Worm (Caenorhabditis elegans) whole organism, L4 larva: ENCODE results near the gene T24D5.6.

ENCODE experiments used
- F49E8.2 ChIP-seq: sonication (generic microtip); optimal IDR thresholded peaks from 2 replicates; lab custom pipeline; 2016; ENCODE audit warnings: missing compliant biosample characterization, mild to moderate bottlenecking, missing genetic modification characterization, borderline replicate concordance
- T20F7.1 ChIP-seq: fragments of 200-800 bp; sonication (Bioruptor generic); optimal IDR thresholded peaks from 2 replicates; lab custom pipeline; 2018; ENCODE audit warnings: mild to moderate bottlenecking, missing genetic modification characterization, missing compliant biosample characterization
- T26A8.4 ChIP-seq: fragments of 200-800 bp; sonication (Bioruptor generic); IDR thresholded peaks from 2 replicates; pipeline ENCODE4 v1.3.6; 2022; ENCODE audit warnings: missing genetic modification characterization, missing compliant biosample characterization
- Y5F2A.4 ChIP-seq: fragments of 200-800 bp; sonication (Bioruptor generic); optimal IDR thresholded peaks from 2 replicates; lab custom pipeline; 2018; ENCODE audit warnings: mild to moderate bottlenecking, missing genetic modification characterization, missing compliant biosample characterization
- ZK337.2 ChIP-seq: fragments of 200-800 bp; sonication (Bioruptor generic); IDR thresholded peaks from 2 replicates; pipeline ENCODE4 v1.3.6; 2022; ENCODE audit warnings: missing genetic modification reagents, missing genetic modification characterization, missing compliant biosample characterization
- ZK546.5 ChIP-seq, 2 experiments: sonication (generic microtip); optimal IDR thresholded peaks; 2 replicates each; lab custom pipeline; 2017; ENCODE audit warnings: missing biosample characterization in 2 of 2, missing genetic modification characterization in 2 of 2
- aly-2 ChIP-seq: sonication (generic microtip); optimal IDR thresholded peaks from 2 replicates; lab custom pipeline; 2018; ENCODE audit warnings: missing biosample characterization, missing genetic modification characterization
- ama-1 ChIP-seq: fragments of 150-350 bp; optimal IDR thresholded peaks from 2 replicates; lab custom pipeline; 2014; ENCODE audit warnings: inconsistent platforms, mixed read lengths
- ceh-62 ChIP-seq: sonication (generic microtip); optimal IDR thresholded peaks from 2 replicates; lab custom pipeline; 2017; ENCODE audit warnings: missing biosample characterization, missing genetic modification characterization
- ces-1 ChIP-seq: fragments of 150-350 bp; sonication (generic microtip); optimal IDR thresholded peaks from 4 replicates; lab custom pipeline; 2014; ENCODE audit warnings: missing biosample characterization, missing genetic modification reagents, missing genetic modification characterization
- cey-2 ChIP-seq: sonication (generic microtip); optimal IDR thresholded peaks from 3 replicates; lab custom pipeline; 2017; ENCODE audit warnings: missing genetic modification characterization, mild to moderate bottlenecking, missing compliant biosample characterization, antibody characterized with exemption, borderline replicate concordance; ENCODE audit not compliant: insufficient read depth
- ctbp-1 ChIP-seq: fragments of 200-800 bp; sonication (Bioruptor generic); IDR thresholded peaks from 2 replicates; pipeline ENCODE4 v1.3.6; 2022; ENCODE audit warnings: missing genetic modification reagents, missing genetic modification characterization, missing compliant biosample characterization
- daf-8 ChIP-seq: fragments of 200-800 bp; sonication (Bioruptor generic); IDR thresholded peaks from 2 replicates; pipeline ENCODE4 v1.3.6; 2022; ENCODE audit warnings: missing genetic modification characterization, missing compliant biosample characterization
- dmd-9 ChIP-seq: fragments of 200-800 bp; sonication (Bioruptor generic); IDR thresholded peaks from 2 replicates; pipeline ENCODE4 v1.3.6; 2022; ENCODE audit warnings: missing genetic modification reagents, missing genetic modification characterization, missing compliant biosample characterization
- dpl-1 ChIP-seq: fragments of 150-350 bp; optimal IDR thresholded peaks from 2 replicates; lab custom pipeline; 2014; ENCODE audit warnings: missing biosample characterization, missing genetic modification reagents, missing genetic modification characterization
- duxl-1 ChIP-seq: sonication (generic microtip); optimal IDR thresholded peaks from 2 replicates; lab custom pipeline; 2016; ENCODE audit warnings: mild to moderate bottlenecking, missing genetic modification characterization, moderate library complexity, missing compliant biosample characterization; ENCODE audit not compliant: poor library complexity
- egl-43 ChIP-seq: fragments of 200-800 bp; sonication (Bioruptor generic); IDR thresholded peaks from 2 replicates; pipeline ENCODE4 v1.3.6; 2022; ENCODE audit warnings: missing genetic modification reagents, missing genetic modification characterization, missing compliant biosample characterization
- fkh-10 ChIP-seq: fragments of 150-350 bp; optimal IDR thresholded peaks from 2 replicates; lab custom pipeline; 2014; ENCODE audit warnings: missing biosample characterization, missing genetic modification reagents, missing genetic modification characterization
- fos-1 ChIP-seq: fragments of 150-350 bp; optimal IDR thresholded peaks from 2 replicates; lab custom pipeline; 2014; ENCODE audit warnings: missing biosample characterization, missing genetic modification characterization
- hif-1 ChIP-seq, 2 experiments: sonication (generic microtip); optimal IDR thresholded peaks; 2 replicates each; lab custom pipeline; 2016 to 2017; ENCODE audit warnings: missing compliant biosample characterization in 2 of 2, missing genetic modification characterization in 2 of 2, missing genetic modification reagents in 2 of 2, missing genotype in 2 of 2, mild to moderate bottlenecking in 1 of 2
- hlh-30 ChIP-seq: sonication (generic microtip); optimal IDR thresholded peaks from 2 replicates; lab custom pipeline; 2017; ENCODE audit warnings: antibody characterized with exemption, mild to moderate bottlenecking, missing genetic modification characterization, missing compliant biosample characterization; ENCODE audit not compliant: insufficient read depth
- jun-1 ChIP-seq: fragments of 150-350 bp; optimal IDR thresholded peaks from 2 replicates; lab custom pipeline; 2014; ENCODE audit warnings: missing biosample characterization, missing genetic modification reagents, missing genetic modification characterization
- lin-15B ChIP-seq: fragments of 150-350 bp; sonication (generic microtip); optimal IDR thresholded peaks from 3 replicates; lab custom pipeline; 2014; ENCODE audit warnings: missing biosample characterization, missing genetic modification characterization
- lin-29 ChIP-seq: fragments of 200-800 bp; sonication (Bioruptor generic); IDR thresholded peaks from 2 replicates; pipeline ENCODE4 v1.3.6; 2022; ENCODE audit warnings: missing genetic modification reagents, missing genetic modification characterization, missing compliant biosample characterization
- lin-38 ChIP-seq: fragments of 200-800 bp; sonication (Bioruptor generic); IDR thresholded peaks from 2 replicates; pipeline ENCODE4 v1.3.6; 2022; ENCODE audit warnings: missing genetic modification reagents, missing genetic modification characterization, missing compliant biosample characterization
- lsy-2 ChIP-seq, 2 experiments: fragments of 150-350 bp in 1 of 2; sonication (generic microtip) in 1 of 2; optimal IDR thresholded peaks; 2 replicates each; lab custom pipeline; 2014 to 2017; ENCODE audit warnings: missing biosample characterization in 2 of 2, missing genetic modification characterization in 2 of 2
- madf-5 ChIP-seq, 2 experiments: fragments of 200-800 bp; sonication (Bioruptor generic); IDR thresholded peaks; 2 replicates each; pipeline ENCODE4 v1.3.6; 2022; ENCODE audit warnings: missing compliant biosample characterization in 2 of 2, missing genetic modification characterization in 2 of 2
- mdl-1 ChIP-seq, 2 experiments: fragments of 150-350 bp in 1 of 2; sonication (generic microtip) in 1 of 2; optimal IDR thresholded peaks; 2 replicates each; lab custom pipeline; 2014 to 2017; ENCODE audit warnings: missing biosample characterization in 2 of 2, missing genetic modification characterization in 2 of 2
- mdt-29 ChIP-seq: fragments of 200-800 bp; sonication (Bioruptor generic); IDR thresholded peaks from 2 replicates; pipeline ENCODE4 v1.3.6; 2022; ENCODE audit warnings: missing genetic modification reagents, missing genetic modification characterization, missing compliant biosample characterization
- mep-1 ChIP-seq: fragments of 150-350 bp; sonication (generic microtip); optimal IDR thresholded peaks from 3 replicates; lab custom pipeline; 2014; ENCODE audit warnings: missing biosample characterization, missing genetic modification characterization
- nhr-10 ChIP-seq: fragments of 150-350 bp; optimal IDR thresholded peaks from 2 replicates; lab custom pipeline; 2014; ENCODE audit warnings: missing biosample characterization, missing genetic modification characterization
- nhr-102 ChIP-seq: sonication (generic microtip); optimal IDR thresholded peaks from 2 replicates; lab custom pipeline; 2016; ENCODE audit warnings: mild to moderate bottlenecking, missing genetic modification characterization, moderate library complexity, missing compliant biosample characterization
- nhr-11 ChIP-seq: fragments of 150-350 bp; optimal IDR thresholded peaks from 2 replicates; lab custom pipeline; 2014; ENCODE audit warnings: missing biosample characterization, missing genetic modification characterization
- nhr-41 ChIP-seq: fragments of 200-800 bp; sonication (Bioruptor generic); IDR thresholded peaks from 2 replicates; pipeline ENCODE4 v1.3.6; 2022; ENCODE audit warnings: missing genetic modification reagents, missing genetic modification characterization, missing compliant biosample characterization
- nhr-42 ChIP-seq: fragments of 200-800 bp; sonication (Bioruptor generic); IDR thresholded peaks from 2 replicates; pipeline ENCODE4 v1.3.6; 2022; ENCODE audit warnings: missing genetic modification characterization, missing compliant biosample characterization
- nhr-6 ChIP-seq: fragments of 150-350 bp; optimal IDR thresholded peaks from 2 replicates; lab custom pipeline; 2014; ENCODE audit warnings: missing biosample characterization, missing genetic modification characterization
- nhr-76 ChIP-seq: fragments of 150-350 bp; optimal IDR thresholded peaks from 2 replicates; lab custom pipeline; 2014; ENCODE audit warnings: missing biosample characterization, missing genetic modification characterization
- snpc-1.2 ChIP-seq: fragments of 200-800 bp; sonication (Bioruptor generic); IDR thresholded peaks from 2 replicates; pipeline ENCODE4 v1.3.6; 2022; ENCODE audit warnings: missing genetic modification reagents, missing genetic modification characterization, missing compliant biosample characterization
- snpc-4 ChIP-seq: fragments of 150-350 bp; optimal IDR thresholded peaks from 2 replicates; lab custom pipeline; 2014; ENCODE audit warnings: missing biosample characterization, missing genetic modification characterization
- spr-1 ChIP-seq: sonication (generic microtip); optimal IDR thresholded peaks from 2 replicates; lab custom pipeline; 2016; ENCODE audit warnings: mild to moderate bottlenecking, missing genetic modification characterization, missing compliant biosample characterization
- spr-3 ChIP-seq: fragments of 200-800 bp; sonication (Bioruptor generic); optimal IDR thresholded peaks from 2 replicates; lab custom pipeline; 2018; ENCODE audit warnings: mild to moderate bottlenecking, missing genetic modification characterization, missing compliant biosample characterization
- unc-62 ChIP-seq, 3 experiments: fragments of 150-350 bp in 1 of 3; sonication (generic microtip); optimal IDR thresholded peaks in 2 of 3; peaks in 1 of 3; 1 replicate in 1 of 3; 2 replicates in 2 of 3; lab custom pipeline; 2014 to 2017; ENCODE audit warnings: missing biosample characterization in 3 of 3, missing genetic modification characterization in 3 of 3, missing genetic modification reagents in 3 of 3, missing genotype in 1 of 3
- vab-7 ChIP-seq: fragments of 200-800 bp; sonication (Bioruptor generic); IDR thresholded peaks from 2 replicates; pipeline ENCODE4 v1.3.6; 2022; ENCODE audit warnings: missing genetic modification reagents, missing genetic modification characterization, missing compliant biosample characterization
- zag-1 ChIP-seq: fragments of 150-350 bp; optimal IDR thresholded peaks from 2 replicates; lab custom pipeline; 2014; ENCODE audit warnings: missing biosample characterization, missing genetic modification characterization
- zip-11 ChIP-seq: fragments of 200-800 bp; sonication (Bioruptor generic); IDR thresholded peaks from 2 replicates; pipeline ENCODE4 v1.3.6; 2022; ENCODE audit warnings: missing genetic modification characterization, missing compliant biosample characterization
- zip-2 ChIP-seq: fragments of 150-350 bp; optimal IDR thresholded peaks from 2 replicates; lab custom pipeline; 2014; ENCODE audit warnings: missing biosample characterization, missing genetic modification characterization
- ztf-11 ChIP-seq: fragments of 150-350 bp; optimal IDR thresholded peaks from 2 replicates; lab custom pipeline; 2014; ENCODE audit warnings: missing biosample characterization, missing genetic modification characterization

Gene T24D5.6

ce11 chrX:12603322-12603984, at the start of gene T24D5.6, which contains the start of gene R09A8.9:
Gene T24D5.6, plus strand, starts transcription at chrX:12603622.
Gene R09A8.9, plus strand, starts transcription at chrX:12603934.
- TF ChIP-seq ama-1 (lab: Kevin White, UChicago), result no peak
- TF ChIP-seq hlh-30, result no peak
- no peak for TF ChIP-seq daf-8 (GFP tag; lab: Robert Waterston, UW)
- TF ChIP-seq zag-1 (tag; lab: Kevin White, UChicago), result no peak
- no peak for TF ChIP-seq dpl-1 (GFP tag; lab: Kevin White, UChicago)
- no peak for TF ChIP-seq lin-38 (GFP tag; lab: Robert Waterston, UW)
- no peak for TF ChIP-seq zip-2 (tag; lab: Kevin White, UChicago)
- TF ChIP-seq snpc-4 (tag; lab: Kevin White, UChicago), result no peak
- TF ChIP-seq duxl-1 (tag; lab: Kevin White, UChicago), result no peak
- no peak for TF ChIP-seq fos-1 (tag; lab: Kevin White, UChicago)
- TF ChIP-seq vab-7 (GFP tag; lab: Robert Waterston, UW), result no peak
- no peak for TF ChIP-seq snpc-1.2 (GFP tag; lab: Robert Waterston, UW)
- no peak for TF ChIP-seq lin-15B
- TF ChIP-seq dmd-9 (GFP tag; lab: Robert Waterston, UW), result no peak
- TF ChIP-seq ztf-11 (tag; lab: Kevin White, UChicago), result no peak
- TF ChIP-seq nhr-42 (GFP tag; lab: Robert Waterston, UW), result no peak
- no peak for TF ChIP-seq mdl-1 (tag; optimal IDR thresholded peaks at IDR 0.05; lab: Kevin White, UChicago)
- no peak for TF ChIP-seq ceh-62 (tag; lab: Kevin White, UChicago)
- TF ChIP-seq madf-5 (GFP tag; IDR thresholded peaks at IDR 0.05; lab: Robert Waterston, UW), result no peak

ce11 chrX:12563589-12563988, 39.8 kb upstream of the T24D5.6 start:
- TF ChIP-seq nhr-6 (tag; lab: Kevin White, UChicago) (no peak), zip-2 (tag; lab: Kevin White, UChicago) (peak; percentile 67), lsy-2 (tag; optimal IDR thresholded peaks at IDR 0.05; lab: Kevin White, UChicago) (no peak), nhr-102 (tag; lab: Kevin White, UChicago) (no peak), ztf-11 (tag; lab: Kevin White, UChicago) (no peak), hif-1 (tag; optimal IDR thresholded peaks at IDR 0.05; lab: Kevin White, UChicago) (peak in 1 of 2 experiments; percentile 60), nhr-10 (tag; lab: Kevin White, UChicago) (no peak), egl-43 (GFP tag; lab: Robert Waterston, UW) (no peak; the same call in 1 of the 2 replicates), snpc-1.2 (GFP tag; lab: Robert Waterston, UW) (peak; percentile 95), Y5F2A.4 (GFP tag; lab: Kevin White, UChicago) (peak; percentile 82), zip-11 (GFP tag; lab: Robert Waterston, UW) (peak; percentile 76; the same call in 1 of the 2 replicates), nhr-42 (GFP tag; lab: Robert Waterston, UW) (peak; percentile 68; the same call in 1 of the 2 replicates), ces-1 (GFP tag; lab: Kevin White, UChicago) (no peak), ZK546.5 (tag; optimal IDR thresholded peaks at IDR 0.05; lab: Kevin White, UChicago) (no peak), ZK337.2 (GFP tag; lab: Robert Waterston, UW) (peak; percentile 81), T20F7.1 (GFP tag; lab: Kevin White, UChicago) (peak; percentile 59), mdt-29 (GFP tag; lab: Robert Waterston, UW) (no peak; the same call in 1 of the 2 replicates), cey-2 (tag; lab: Kevin White, UChicago) (peak; percentile 25), spr-1 (peak; percentile 78), spr-3 (no peak), unc-62 (GFP tag; optimal IDR thresholded peaks at IDR 0.05 in 1 of 2; lab: Kevin White, UChicago) (peak in 1 of 2 experiments; percentile 99), unc-62 (tag; optimal IDR thresholded peaks at IDR 0.05; lab: Kevin White, UChicago) (no peak), nhr-11 (tag; lab: Kevin White, UChicago) (peak; percentile 7), nhr-76 (tag; lab: Kevin White, UChicago) (no peak), lin-29 (GFP tag; lab: Robert Waterston, UW) (peak; percentile 81), mep-1 (tag; lab: Kevin White, UChicago) (peak; percentile 82), F49E8.2 (peak; percentile 65), jun-1 (tag; lab: Kevin White, UChicago) (no peak), T26A8.4 (GFP tag; lab: Robert Waterston, UW) (no peak; the same call in 1 of the 2 replicates), fkh-10 (peak; percentile 14), ctbp-1 (GFP tag; lab: Robert Waterston, UW) (peak; percentile 93), nhr-41 (peak; percentile 85; the same call in 1 of the 2 replicates), aly-2 (tag; lab: Kevin White, UChicago) (no peak), lin-15B (no peak), dmd-9 (GFP tag; lab: Robert Waterston, UW) (peak; percentile 87)
